Worm (Caenorhabditis elegans): ENCODE data around the gene F44B9.2.

ce11 chrIII:8020823-8021332 lies 1.4 kb upstream of the F44B9.2 start, which contains the start of gene lin-36:
- TF ChIP-seq eyg-1 (tag; optimal IDR thresholded peaks at IDR 0.05) (no peak), fkh-10 (GFP tag; optimal IDR thresholded peaks at IDR 0.05) (no peak), hlh-30 (tag; optimal IDR thresholded peaks at IDR 0.05; ENCODE audit: insufficient read depth) (peak; percentile 79), pha-4 (tag; optimal IDR thresholded peaks at IDR 0.05) (no peak), sox-4 (tag; optimal IDR thresholded peaks at IDR 0.05) (no peak)

All from whole organism, late embryonic.